Fruit fly (Drosophila melanogaster) whole organism, pupa: ENCODE results near the gene capt.

Source experiments
- CG32121 ChIP-seq: fragments of 200-800 bp; sonication (Bioruptor generic); IDR thresholded peaks from 2 replicates; pipeline ENCODE4 v1.3.6; 2022; ENCODE audit warnings: missing biosample characterization, missing genetic modification characterization
- Ets98B ChIP-seq: fragments of 200-800 bp; sonication (Bioruptor generic); IDR thresholded peaks from 2 replicates; pipeline ENCODE4 v1.3.6; 2022; ENCODE audit warnings: missing biosample characterization, missing genetic modification characterization
- Snoo ChIP-seq: fragments of 200-800 bp; sonication (Bioruptor generic); optimal IDR thresholded peaks from 3 replicates; lab custom pipeline; 2017; ENCODE audit warnings: missing biosample characterization, mild to moderate bottlenecking, missing genetic modification characterization, inconsistent platforms
- fd96Ca ChIP-seq: fragments of 200-800 bp; sonication (Bioruptor generic); IDR thresholded peaks from 3 replicates; pipeline ENCODE4 v1.3.6; 2022; ENCODE audit warnings: missing biosample characterization, missing genetic modification characterization

DNA sequence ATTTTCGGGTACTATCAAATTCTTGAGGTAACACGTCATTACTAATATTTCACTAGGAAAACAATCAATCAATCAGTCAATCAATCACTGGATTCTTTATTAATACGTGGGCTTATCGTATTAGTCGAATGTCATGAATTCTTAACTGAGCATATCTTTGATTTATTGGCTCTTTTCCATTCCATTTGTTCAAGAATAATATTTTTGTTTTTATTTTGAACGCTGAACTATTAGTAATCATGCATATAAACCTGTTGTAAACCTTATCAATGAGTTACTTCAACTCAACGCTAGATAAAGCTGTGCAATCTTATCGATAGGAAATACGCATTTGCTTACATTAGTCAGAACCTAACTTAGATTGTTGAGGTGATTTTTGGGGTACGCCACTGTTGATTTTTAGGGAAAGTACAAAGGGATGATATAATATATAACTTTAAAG, 43.4 kb upstream of the capt start:
- TF ChIP-seq fd96Ca (GFP tag; lab: Robert Waterston, UW) (no peak), Snoo (tag; lab: Kevin White, UChicago) (no peak), CG32121 (GFP tag; lab: Robert Waterston, UW) (no peak), Ets98B (GFP tag; lab: Robert Waterston, UW) (no peak)
